Fruit fly (Drosophila melanogaster) whole organism, wandering third instar larva: ENCODE results near the gene CG17380.

ENCODE experiments used
- Abd-B ChIP-seq: fragments of >200 bp; optimal IDR thresholded peaks from 2 replicates; lab custom pipeline; 2017; ENCODE audit warnings: missing biosample characterization, missing genetic modification characterization
- CG32264 ChIP-seq: fragments of 200-800 bp; sonication (Bioruptor generic); optimal IDR thresholded peaks from 2 replicates; lab custom pipeline; 2016; ENCODE audit warnings: missing biosample characterization, missing genetic modification characterization
- Dif ChIP-seq: fragments of 200-275, 200-300 bp; sonication (Bioruptor generic); optimal IDR thresholded peaks from 2 replicates; lab custom pipeline; 2018; ENCODE audit warnings: missing biosample characterization, missing genetic modification characterization; ENCODE audit not compliant: partially characterized antibody
- GATAd ChIP-seq: sonication (Bioruptor generic); optimal IDR thresholded peaks from 2 replicates; lab custom pipeline; 2016; ENCODE audit warnings: missing biosample characterization, missing genetic modification characterization
- HLH106 ChIP-seq: fragments of 200-800 bp; optimal IDR thresholded peaks from 3 replicates; lab custom pipeline; 2019; ENCODE audit warnings: missing biosample characterization, mild to moderate bottlenecking, missing genetic modification characterization, moderate library complexity
- Hnf4 ChIP-seq: fragments of 200-800 bp; sonication (Bioruptor generic); optimal IDR thresholded peaks from 2 replicates; lab custom pipeline; 2016; ENCODE audit warnings: missing biosample characterization, mild to moderate bottlenecking, missing genetic modification characterization
- Hr78 ChIP-seq: fragments of >200 bp; optimal IDR thresholded peaks from 2 replicates; lab custom pipeline; 2017; ENCODE audit warnings: missing biosample characterization, missing genetic modification characterization
- Hr83 ChIP-seq: fragments of 200-300 bp; sonication (Bioruptor generic); optimal IDR thresholded peaks from 2 replicates; lab custom pipeline; 2016; ENCODE audit warnings: missing biosample characterization, mild to moderate bottlenecking, missing genetic modification characterization, moderate library complexity; ENCODE audit not compliant: poor library complexity, severe bottlenecking
- Jra ChIP-seq: sonication (Bioruptor generic); optimal IDR thresholded peaks from 2 replicates; lab custom pipeline; 2016; ENCODE audit warnings: missing biosample characterization, missing genetic modification characterization
- Mio ChIP-seq: sonication (Bioruptor generic); optimal IDR thresholded peaks from 2 replicates; lab custom pipeline; 2016; ENCODE audit warnings: missing biosample characterization, missing genetic modification characterization
- Myc ChIP-seq: fragments of >200 bp; optimal IDR thresholded peaks from 2 replicates; lab custom pipeline; 2017
- OdsH ChIP-seq: fragments of 200-800 bp; sonication (Bioruptor generic); optimal IDR thresholded peaks from 2 replicates; lab custom pipeline; 2016; ENCODE audit warnings: missing biosample characterization, mild to moderate bottlenecking, missing genetic modification characterization
- Rel ChIP-seq, 2 experiments: fragments of 200-800 bp; sonication (Bioruptor generic) in 1 of 2; optimal IDR thresholded peaks; 2 replicates in 1 of 2; 3 replicates in 1 of 2; lab custom pipeline; 2016 to 2019; ENCODE audit warnings: mild to moderate bottlenecking in 2 of 2, missing biosample characterization in 2 of 2, missing genetic modification characterization in 2 of 2, moderate library complexity in 1 of 2
- Sp1 ChIP-seq: fragments of 200-800 bp; sonication (Bioruptor generic); optimal IDR thresholded peaks from 3 replicates; lab custom pipeline; 2019; ENCODE audit warnings: missing biosample characterization, mild to moderate bottlenecking, missing genetic modification characterization, moderate library complexity
- dl ChIP-seq, 2 experiments: fragments of 175-275, 200-275 bp in 1 of 2; fragments of 200-275 bp in 1 of 2; sonication (Bioruptor generic); optimal IDR thresholded peaks; lab custom pipeline; 2018; ENCODE audit warnings: mild to moderate bottlenecking in 2 of 2, missing biosample characterization in 2 of 2, missing genetic modification characterization in 2 of 2, moderate library complexity in 2 of 2; ENCODE audit not compliant: partially characterized antibody in 2 of 2, insufficient read depth in 1 of 2
- dmrt93B ChIP-seq: fragments of 200-800 bp; sonication (Bioruptor generic); optimal IDR thresholded peaks from 2 replicates; lab custom pipeline; 2018; ENCODE audit warnings: missing biosample characterization, mild to moderate bottlenecking, missing genetic modification characterization
- dsf ChIP-seq: sonication (Bioruptor generic); optimal IDR thresholded peaks from 2 replicates; lab custom pipeline; 2016; ENCODE audit warnings: missing biosample characterization, missing genetic modification characterization, borderline replicate concordance
- fru ChIP-seq: fragments of 200-800 bp; sonication (Bioruptor generic); optimal IDR thresholded peaks from 3 replicates; lab custom pipeline; 2016; ENCODE audit warnings: missing biosample characterization, mild to moderate bottlenecking, missing genetic modification characterization
- h ChIP-seq: fragments of 200-800 bp; sonication (Bioruptor generic); optimal IDR thresholded peaks from 3 replicates; lab custom pipeline; 2016; ENCODE audit warnings: missing biosample characterization, mild to moderate bottlenecking, missing genetic modification characterization
- jim ChIP-seq: fragments of 175-275, 200-325 bp; sonication (Bioruptor generic); optimal IDR thresholded peaks from 2 replicates; lab custom pipeline; 2016; ENCODE audit warnings: missing biosample characterization, mild to moderate bottlenecking, missing genetic modification characterization
- lola ChIP-seq: fragments of >200 bp; optimal IDR thresholded peaks from 2 replicates; lab custom pipeline; 2017; ENCODE audit warnings: missing biosample characterization, missing genetic modification characterization
- pan ChIP-seq: fragments of >200 bp; optimal IDR thresholded peaks from 2 replicates; lab custom pipeline; 2017
- psq ChIP-seq: fragments of 200-800 bp; sonication (Bioruptor generic); optimal IDR thresholded peaks from 3 replicates; lab custom pipeline; 2017; ENCODE audit warnings: missing biosample characterization, mild to moderate bottlenecking, missing genetic modification characterization, moderate library complexity
- rgr ChIP-seq: fragments of 200-800 bp; sonication (Bioruptor generic); optimal IDR thresholded peaks from 3 replicates; lab custom pipeline; 2016; ENCODE audit warnings: missing biosample characterization, mild to moderate bottlenecking, missing genetic modification characterization
- sage ChIP-seq: fragments of 200-800 bp; sonication (Bioruptor generic); optimal IDR thresholded peaks from 2 replicates; lab custom pipeline; 2016; ENCODE audit warnings: missing biosample characterization, mild to moderate bottlenecking, missing genetic modification characterization
- sv ChIP-seq: fragments of 200-800 bp; sonication (Bioruptor generic); optimal IDR thresholded peaks from 3 replicates; lab custom pipeline; 2016; ENCODE audit warnings: missing biosample characterization, missing genetic modification characterization
- tai ChIP-seq: sonication (Bioruptor generic); optimal IDR thresholded peaks from 2 replicates; lab custom pipeline; 2016; ENCODE audit warnings: missing biosample characterization, missing genetic modification characterization
- usp ChIP-seq: fragments of >200 bp; optimal IDR thresholded peaks from 2 replicates; lab custom pipeline; 2017; ENCODE audit warnings: missing biosample characterization, missing genetic modification characterization
- woc ChIP-seq: sonication (Bioruptor generic); optimal IDR thresholded peaks from 2 replicates; lab custom pipeline; 2016; ENCODE audit warnings: missing biosample characterization, mild to moderate bottlenecking, missing genetic modification characterization

Gene CG17380

dm6 chr3R:23399679-23400078 lies 3.8 kb downstream of the CG17380 start:
- TF ChIP-seq Hr83 (no peak), usp (GFP tag; lab: Kevin White, UChicago) (no peak), GATAd (GFP tag; lab: Kevin White, UChicago) (no peak), rgr (GFP tag; lab: Kevin White, UChicago) (no peak), Abd-B (GFP tag; lab: Kevin White, UChicago) (no peak), dl (GFP tag; optimal IDR thresholded peaks at IDR 0.05; lab: Kevin White, UChicago; ENCODE audit: insufficient read depth in 1 of 2, partially characterized antibody in 2 of 2) (no peak), lola (GFP tag; lab: Kevin White, UChicago) (no peak), fru (GFP tag; lab: Kevin White, UChicago) (no peak), Mio (GFP tag; lab: Kevin White, UChicago) (no peak)

- TF ChIP-seq Myc = no peak
- TF ChIP-seq sage (GFP tag; lab: Kevin White, UChicago) = no peak
- TF ChIP-seq dmrt93B (GFP tag; lab: Kevin White, UChicago) = no peak
- no peak for TF ChIP-seq sv (GFP tag; lab: Kevin White, UChicago)
- TF ChIP-seq woc = no peak
- no peak for TF ChIP-seq h (GFP tag; lab: Kevin White, UChicago)
- no peak for TF ChIP-seq jim (GFP tag; lab: Kevin White, UChicago)
- no peak for TF ChIP-seq Hnf4 (GFP tag; lab: Kevin White, UChicago)
- no peak for TF ChIP-seq lola (GFP tag; lab: Kevin White, UChicago)
- no peak for TF ChIP-seq Hr83
- TF ChIP-seq Rel (GFP tag; optimal IDR thresholded peaks at IDR 0.05; lab: Kevin White, UChicago) = no peak
- no peak for TF ChIP-seq Rel (tag; optimal IDR thresholded peaks at IDR 0.05; lab: Kevin White, UChicago)
- TF ChIP-seq rgr (GFP tag; lab: Kevin White, UChicago) = no peak
- TF ChIP-seq Sp1 (GFP tag; lab: Kevin White, UChicago) = no peak
- TF ChIP-seq dsf (GFP tag; lab: Kevin White, UChicago) = no peak
- TF ChIP-seq psq (GFP tag; lab: Kevin White, UChicago) = no peak
- TF ChIP-seq Dif (GFP tag; lab: Kevin White, UChicago) = no peak
- TF ChIP-seq CG32264 (GFP tag; lab: Kevin White, UChicago) = no peak
- TF ChIP-seq OdsH (GFP tag; lab: Kevin White, UChicago) = no peak
- TF ChIP-seq usp (GFP tag; lab: Kevin White, UChicago) = no peak
These were observed 4.5 kb downstream of the CG17380 start for dm6 chr3R:23398979-23399378.

- TF ChIP-seq pan (lab: Kevin White, UChicago) (no peak), dmrt93B (GFP tag; lab: Kevin White, UChicago) (no peak), lola (GFP tag; lab: Kevin White, UChicago) (no peak), HLH106 (tag; lab: Kevin White, UChicago) (no peak), tai (GFP tag; lab: Kevin White, UChicago) (no peak), Myc (no peak), Sp1 (GFP tag; lab: Kevin White, UChicago) (no peak), Hnf4 (GFP tag; lab: Kevin White, UChicago) (no peak), dsf (GFP tag; lab: Kevin White, UChicago) (no peak), Abd-B (GFP tag; lab: Kevin White, UChicago) (no peak), Mio (GFP tag; lab: Kevin White, UChicago) (no peak)
These were observed 6.8 kb downstream of the CG17380 start for dm6 chr3R:23396548-23397294.

- TF ChIP-seq usp (GFP tag; lab: Kevin White, UChicago) = no peak
These were observed 7.8 kb downstream of the CG17380 start for dm6 chr3R:23395720-23396119.

- no peak for TF ChIP-seq Sp1 (GFP tag; lab: Kevin White, UChicago)
- TF ChIP-seq usp (GFP tag; lab: Kevin White, UChicago) = no peak
- no peak for TF ChIP-seq Jra (GFP tag; lab: Kevin White, UChicago)
- no peak for TF ChIP-seq Hnf4 (GFP tag; lab: Kevin White, UChicago)
- no peak for TF ChIP-seq Dif (GFP tag; lab: Kevin White, UChicago)
- no peak for TF ChIP-seq lola (GFP tag; lab: Kevin White, UChicago)
- TF ChIP-seq woc = no peak
- no peak for TF ChIP-seq Hr78 (GFP tag; lab: Kevin White, UChicago)
- no peak for TF ChIP-seq sage (GFP tag; lab: Kevin White, UChicago)
- TF ChIP-seq h (GFP tag; lab: Kevin White, UChicago) = no peak
These were observed 10.0 kb downstream of the CG17380 start for dm6 chr3R:23393507-23393906.
